Fruit fly (Drosophila melanogaster): ENCODE data around the gene Imp.

The Imp gene

dm6 chrX:10772634-10773033 is 51.4 kb downstream of the Imp start:
- peak; percentile 14 for TF ChIP-seq Blimp-1 (GFP tag; optimal IDR thresholded peaks at IDR 0.05)
- TF ChIP-seq unc-4 (GFP tag; IDR thresholded peaks at IDR 0.05; ENCODE audit: partially characterized antibody) = 0 out of 2 replicates have a peak, but pooled peaks have one; percentile 22
- no peak for TF ChIP-seq CG34376 (GFP tag; optimal IDR thresholded peaks at IDR 0.05)
- no peak for TF ChIP-seq Ravus (GFP tag; IDR thresholded peaks at IDR 0.05)
- TF ChIP-seq sens (GFP tag) = peak; percentile 46
- no peak for TF ChIP-seq Mes4 (GFP tag; optimal IDR thresholded peaks at IDR 0.05)
- TF ChIP-seq Atf6 (GFP tag; IDR thresholded peaks at IDR 0.05) = no peak
- peak; percentile 61 for TF ChIP-seq CG13894 (tag; optimal IDR thresholded peaks at IDR 0.05)

dm6 chrX:10771856-10772592 is 52.1 kb downstream of the Imp start, which contains the start of gene CG15211:
TSS of gene CG15211 (plus strand) at chrX:10772541.
- peak; percentile 57 for TF ChIP-seq CG14014 (GFP tag; IDR thresholded peaks at IDR 0.05)
- peak; percentile 47 for TF ChIP-seq CG12155 (GFP tag; optimal IDR thresholded peaks at IDR 0.05)
- peak; percentile 30 for TF ChIP-seq CG5245 (GFP tag; optimal IDR thresholded peaks at IDR 0.05)
- peak; percentile 75 for TF ChIP-seq Ets65A (GFP tag)
- TF ChIP-seq Mes4 (GFP tag; optimal IDR thresholded peaks at IDR 0.05) = no peak
- peak; percentile 35; the same call in 1 of the 2 replicates for TF ChIP-seq CG9215 (GFP tag; IDR thresholded peaks at IDR 0.05)
- peak; percentile 8 for TF ChIP-seq CG10462 (GFP tag; optimal IDR thresholded peaks at IDR 0.05)
- peak; percentile 54; the same call in 1 of the 2 replicates for TF ChIP-seq CG14441 (GFP tag; IDR thresholded peaks at IDR 0.05)
- no peak for TF ChIP-seq klu (GFP tag; IDR thresholded peaks at IDR 0.05)
- TF ChIP-seq wek (GFP tag; optimal IDR thresholded peaks at IDR 0.05) = no peak
- TF ChIP-seq CG2202 (tag; optimal IDR thresholded peaks at IDR 0.05) = peak; percentile 77
- TF ChIP-seq ATbp (GFP tag; optimal IDR thresholded peaks at IDR 0.05) = peak; percentile 66
- no peak for TF ChIP-seq bowl (GFP tag; IDR thresholded peaks at IDR 0.05)
- peak; percentile 54 for TF ChIP-seq CG8281 (tag; optimal IDR thresholded peaks at IDR 0.05)
- TF ChIP-seq bigmax (GFP tag; optimal IDR thresholded peaks at IDR 0.05) = no peak
- TF ChIP-seq da (GFP tag; optimal IDR thresholded peaks at IDR 0.05) = no peak
- TF ChIP-seq slp2 (GFP tag; optimal IDR thresholded peaks at IDR 0.05) = no peak
- peak; percentile 68 for TF ChIP-seq CG9727 (GFP tag; optimal IDR thresholded peaks at IDR 0.05)
- TF ChIP-seq ase (GFP tag; IDR thresholded peaks at IDR 0.05) = peak; percentile 55; the same call in 1 of the 3 replicates
- TF ChIP-seq Hr51 (GFP tag; optimal IDR thresholded peaks at IDR 0.05) = peak in 1 of 2 experiments; percentile 82
- peak; percentile 38; the same call in 1 of the 4 replicates for TF ChIP-seq Gug (GFP tag; IDR thresholded peaks at IDR 0.05)
- TF ChIP-seq CG34224 (GFP tag; IDR thresholded peaks at IDR 0.05; ENCODE audit: partially characterized antibody) = peak; percentile 54; the same call in 2 of the 3 replicates
- TF ChIP-seq CG32772 (GFP tag; IDR thresholded peaks at IDR 0.05) = peak; percentile 70
- TF ChIP-seq CG16813 (GFP tag; IDR thresholded peaks at IDR 0.05; ENCODE audit: partially characterized antibody) = no peak
- TF ChIP-seq CG11456 (GFP tag; IDR thresholded peaks at IDR 0.05) = no peak; the same call in 2 of the 3 replicates
- TF ChIP-seq NK7.1 (GFP tag; optimal IDR thresholded peaks at IDR 0.05) = no peak
- peak; percentile 57 for TF ChIP-seq CG11723 (GFP tag; optimal IDR thresholded peaks at IDR 0.05)
- no peak for TF ChIP-seq Stat92E (GFP tag; optimal IDR thresholded peaks at IDR 0.05)
- no peak for TF ChIP-seq CG11247 (GFP tag; IDR thresholded peaks at IDR 0.05)
- TF ChIP-seq Ada2b (GFP tag; IDR thresholded peaks at IDR 0.05) = peak; percentile 40
- peak; percentile 81 for TF ChIP-seq CG13424 (tag; optimal IDR thresholded peaks at IDR 0.05)
- TF ChIP-seq Optix (GFP tag; IDR thresholded peaks at IDR 0.05) = peak; percentile 29; the same call in 1 of the 3 replicates
- peak; percentile 57 for TF ChIP-seq lilli (GFP tag; optimal IDR thresholded peaks at IDR 0.05)
- TF ChIP-seq MESR4 (GFP tag; optimal IDR thresholded peaks at IDR 0.05) = no peak
- TF ChIP-seq CG1024 (GFP tag; IDR thresholded peaks at IDR 0.05) = no peak
- TF ChIP-seq CG17385 (GFP tag; optimal IDR thresholded peaks at IDR 0.05) = peak; percentile 72
- peak; percentile 0 for TF ChIP-seq CTCF (GFP tag; optimal IDR thresholded peaks at IDR 0.05)
- peak; percentile 39; the same call in 1 of the 2 replicates for TF ChIP-seq H2.0 (GFP tag; IDR thresholded peaks at IDR 0.05)
- 0 out of 2 replicates have a peak, but pooled peaks have one; percentile 2 for TF ChIP-seq NFAT (GFP tag; IDR thresholded peaks at IDR 0.05)
- 0 out of 2 replicates have a peak, but pooled peaks have one; percentile 26 for TF ChIP-seq wdn (GFP tag; IDR thresholded peaks at IDR 0.05)
- no peak for TF ChIP-seq CG13894 (tag; optimal IDR thresholded peaks at IDR 0.05)
- TF ChIP-seq CG1792 (GFP tag; optimal IDR thresholded peaks at IDR 0.05) = no peak
